Worm (Caenorhabditis elegans): ENCODE data around the gene C49F8.1.

C49F8.1 gene

DNA sequence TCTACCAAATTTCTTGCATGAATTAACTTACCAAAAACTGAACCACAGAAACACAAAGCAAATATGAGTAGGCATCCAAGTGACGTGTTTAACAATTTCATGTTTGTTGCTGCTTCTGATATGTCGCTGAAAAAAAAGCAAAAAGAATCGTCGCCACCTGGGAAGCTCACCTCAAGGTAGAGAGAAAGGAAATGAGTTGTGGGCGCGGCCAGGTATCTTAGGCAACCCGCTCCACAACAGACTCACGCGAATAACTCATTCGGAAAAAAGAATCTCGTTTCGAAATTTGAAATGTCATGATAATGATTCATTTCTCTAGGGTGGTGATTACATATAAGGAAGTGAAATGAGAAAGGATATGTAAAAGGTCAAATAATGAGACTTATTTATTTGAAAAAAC lies 30.2 kb upstream of the C49F8.1 start, which contains the start of gene irld-2:
Gene irld-2, minus strand, starts transcription at position 101 of the 400 bp plus-strand sequence.
- TF ChIP-seq ets-5 (GFP tag; IDR thresholded peaks at IDR 0.05) (no peak), efl-1 (optimal IDR thresholded peaks at IDR 0.05) (no peak), efl-1 (GFP tag; optimal IDR thresholded peaks at IDR 0.05 in 1 of 2) (peak in 1 of 2 experiments; percentile 70), fkh-8 (tag; optimal IDR thresholded peaks at IDR 0.05) (peak; percentile 45), zip-4 (GFP tag; optimal IDR thresholded peaks at IDR 0.05) (no peak), lin-39 (tag; optimal IDR thresholded peaks at IDR 0.05) (no peak), lir-3 (tag; optimal IDR thresholded peaks at IDR 0.05; ENCODE audit: poor library complexity) (no peak), hlh-17 (GFP tag; optimal IDR thresholded peaks at IDR 0.05; ENCODE audit: borderline replicate concordance) (no peak), lin-35 (GFP tag; optimal IDR thresholded peaks at IDR 0.05) (no peak), nhr-28 (tag; optimal IDR thresholded peaks at IDR 0.05) (no peak), elt-3 (tag; optimal IDR thresholded peaks at IDR 0.05) (no peak), grh-1 (GFP tag; IDR thresholded peaks at IDR 0.05) (no peak), fkh-4 (tag; optimal IDR thresholded peaks at IDR 0.05; ENCODE audit: borderline replicate concordance) (no peak), snpc-4 (tag; optimal IDR thresholded peaks at IDR 0.05) (no peak)

DNA sequence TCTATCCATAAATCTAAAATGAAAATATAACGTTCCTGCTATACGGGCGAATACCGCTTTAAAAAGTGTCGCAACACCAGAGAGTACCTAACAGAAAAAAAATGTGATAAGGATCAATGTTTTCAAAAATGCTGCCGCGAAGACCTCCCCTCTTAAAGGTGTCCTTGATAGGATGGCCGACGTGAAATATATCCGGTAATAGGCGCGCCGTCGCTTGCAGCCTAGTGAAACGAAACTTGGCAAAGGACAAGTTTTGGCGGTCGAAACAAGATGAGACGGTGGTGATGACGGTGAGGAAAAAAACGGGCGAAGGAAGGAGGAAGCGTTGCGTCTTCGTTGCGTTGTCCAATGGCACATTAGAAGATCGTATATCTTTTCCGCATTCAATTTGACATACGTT lies 24.0 kb upstream of the C49F8.1 start:
- TF ChIP-seq egl-27 (tag; optimal IDR thresholded peaks at IDR 0.05) = no peak
- peak; percentile 38 for TF ChIP-seq pag-3 (tag; optimal IDR thresholded peaks at IDR 0.05; ENCODE audit: borderline replicate concordance, insufficient read depth)
- no peak for TF ChIP-seq F16B12.6 (tag; optimal IDR thresholded peaks at IDR 0.05)
- TF ChIP-seq rnt-1 (tag; optimal IDR thresholded peaks at IDR 0.05) = no peak
- TF ChIP-seq nhr-84 (tag; optimal IDR thresholded peaks at IDR 0.05) = no peak
- TF ChIP-seq fkh-4 (tag; optimal IDR thresholded peaks at IDR 0.05; ENCODE audit: borderline replicate concordance) = no peak
- no peak for TF ChIP-seq nhr-90 (tag; optimal IDR thresholded peaks at IDR 0.05; ENCODE audit: poor library complexity)
- peak in 2 of 6 experiments; percentile 8 to 58 for TF ChIP-seq elt-3 (tag; optimal IDR thresholded peaks at IDR 0.05)
- TF ChIP-seq grh-1 (GFP tag; IDR thresholded peaks at IDR 0.05) = peak; percentile 25; the same call in 1 of the 2 replicates
- TF ChIP-seq lsy-2 (tag; optimal IDR thresholded peaks at IDR 0.05) = no peak
- TF ChIP-seq fos-1 (tag; optimal IDR thresholded peaks at IDR 0.05) = no peak
- no peak for TF ChIP-seq tlp-1 (tag; optimal IDR thresholded peaks at IDR 0.05)
- TF ChIP-seq ztf-4 (tag; optimal IDR thresholded peaks at IDR 0.05) = no peak
- TF ChIP-seq alr-1 (tag; optimal IDR thresholded peaks at IDR 0.05; ENCODE audit: borderline replicate concordance) = no peak
- TF ChIP-seq lin-39 (tag; optimal IDR thresholded peaks at IDR 0.05) = no peak
- no peak for TF ChIP-seq irx-1 (tag; optimal IDR thresholded peaks at IDR 0.05)
- TF ChIP-seq nhr-237 (tag; optimal IDR thresholded peaks at IDR 0.05) = no peak
- no peak for TF ChIP-seq unc-130 (tag; optimal IDR thresholded peaks at IDR 0.05)
- TF ChIP-seq fkh-8 (tag; optimal IDR thresholded peaks at IDR 0.05) = no peak
- no peak for TF ChIP-seq ceh-63 (GFP tag; optimal IDR thresholded peaks at IDR 0.05)
- TF ChIP-seq sptf-1 (tag; optimal IDR thresholded peaks at IDR 0.05) = no peak
- no peak for TF ChIP-seq ceh-88 (GFP tag; IDR thresholded peaks at IDR 0.05)
- TF ChIP-seq mab-9 (GFP tag; IDR thresholded peaks at IDR 0.05) = no peak
- no peak for TF ChIP-seq ceh-8 (GFP tag; optimal IDR thresholded peaks at IDR 0.05)
- TF ChIP-seq sox-4 (tag; optimal IDR thresholded peaks at IDR 0.05) = no peak
- TF ChIP-seq ces-1 (GFP tag; optimal IDR thresholded peaks at IDR 0.05) = no peak
- TF ChIP-seq dsc-1 (tag; optimal IDR thresholded peaks at IDR 0.05) = no peak
- no peak for TF ChIP-seq skn-1 (tag; optimal IDR thresholded peaks at IDR 0.05)
- no peak for TF ChIP-seq lin-15B (tag; optimal IDR thresholded peaks at IDR 0.05)
- no peak for TF ChIP-seq hpl-2 (GFP tag; optimal IDR thresholded peaks at IDR 0.05)
- TF ChIP-seq Y116A8C.19 (tag; optimal IDR thresholded peaks at IDR 0.05; ENCODE audit: borderline replicate concordance) = no peak
- TF ChIP-seq elt-2 (tag; optimal IDR thresholded peaks at IDR 0.05) = no peak
- TF ChIP-seq nhr-19 (GFP tag; conservative IDR thresholded peaks at IDR 0.05) = 0 out of 2 replicates have a peak, but pooled peaks have one; percentile 28
- TF ChIP-seq fkh-10 (GFP tag; optimal IDR thresholded peaks at IDR 0.05) = no peak
- no peak for TF ChIP-seq C04F5.9 (tag; optimal IDR thresholded peaks at IDR 0.05)
- TF ChIP-seq C34B4.2 (tag; optimal IDR thresholded peaks at IDR 0.05) = no peak
- TF ChIP-seq C16A3.4 (tag; optimal IDR thresholded peaks at IDR 0.05) = no peak
- TF ChIP-seq unc-86 (tag; optimal IDR thresholded peaks at IDR 0.05) = no peak
- no peak for TF ChIP-seq nhr-76 (tag; optimal IDR thresholded peaks at IDR 0.05)
- TF ChIP-seq swsn-7 (tag; optimal IDR thresholded peaks at IDR 0.05) = no peak
- TF ChIP-seq nhr-47 (tag; optimal IDR thresholded peaks at IDR 0.05) = no peak
- no peak for TF ChIP-seq lir-3 (tag; optimal IDR thresholded peaks at IDR 0.05; ENCODE audit: poor library complexity)
- no peak for TF ChIP-seq snpc-4 (tag; optimal IDR thresholded peaks at IDR 0.05)

Measured in whole organism, L1 larva.